Fruit fly (Drosophila melanogaster) whole organism, adult: ENCODE results near the gene Sr-CIV.

Source experiments
- CG11617 ChIP-seq: fragments of 200-800 bp; sonication (Bioruptor generic); optimal IDR thresholded peaks from 2 replicates; lab custom pipeline; 2017; ENCODE audit warnings: mild to moderate bottlenecking, missing biosample characterization, missing genetic modification reagents, missing genetic modification characterization
- CG12768 ChIP-seq: fragments of 200-800 bp; sonication (Bioruptor generic); optimal IDR thresholded peaks from 2 replicates; lab custom pipeline; 2017; ENCODE audit warnings: missing biosample characterization, missing genetic modification characterization, mild to moderate bottlenecking, moderate library complexity, missing genetic modification reagents
- CG14711 ChIP-seq: fragments of 200-800 bp; sonication (Bioruptor generic); optimal IDR thresholded peaks from 2 replicates; lab custom pipeline; 2018; ENCODE audit warnings: missing biosample characterization, mild to moderate bottlenecking, missing genetic modification characterization, moderate library complexity
- CG1620 ChIP-seq: fragments of 200-800 bp; sonication (Bioruptor generic); optimal IDR thresholded peaks from 2 replicates; lab custom pipeline; 2016; ENCODE audit warnings: missing biosample characterization, missing genetic modification characterization
- CG33017 ChIP-seq: fragments of 200-800 bp; sonication (Bioruptor generic); optimal IDR thresholded peaks from 2 replicates; lab custom pipeline; 2018; ENCODE audit warnings: missing biosample characterization, mild to moderate bottlenecking, missing genetic modification characterization, moderate library complexity
- CG5204 ChIP-seq: fragments of 200-800 bp; sonication (Bioruptor generic); optimal IDR thresholded peaks from 2 replicates; lab custom pipeline; 2016; ENCODE audit warnings: missing biosample characterization, missing genetic modification characterization
- CG7045 ChIP-seq: fragments of 200-800 bp; sonication (Bioruptor generic); optimal IDR thresholded peaks from 2 replicates; lab custom pipeline; 2017; ENCODE audit warnings: missing biosample characterization, mild to moderate bottlenecking, missing genetic modification characterization
- CG7101 ChIP-seq: fragments of 200-800 bp; sonication (Bioruptor generic); optimal IDR thresholded peaks from 2 replicates; lab custom pipeline; 2018; ENCODE audit warnings: missing biosample characterization, mild to moderate bottlenecking, missing genetic modification characterization, moderate library complexity
- Clk ChIP-seq: fragments of 200-800 bp; sonication (Bioruptor generic); optimal IDR thresholded peaks from 2 replicates; lab custom pipeline; 2017; ENCODE audit warnings: missing biosample characterization, missing genetic modification characterization
- Crg-1 ChIP-seq: fragments of 200-800 bp; sonication (Bioruptor generic); optimal IDR thresholded peaks from 2 replicates; lab custom pipeline; 2016; ENCODE audit warnings: missing biosample characterization, missing genetic modification characterization
- Hr96 ChIP-seq: fragments of 200-800 bp; sonication (Bioruptor generic); optimal IDR thresholded peaks from 2 replicates; lab custom pipeline; 2016; ENCODE audit warnings: missing biosample characterization, missing genetic modification characterization
- Mnt ChIP-seq: fragments of 200-800 bp; sonication (Bioruptor generic); optimal IDR thresholded peaks from 2 replicates; lab custom pipeline; 2016; ENCODE audit warnings: missing biosample characterization, mild to moderate bottlenecking, missing genetic modification characterization
- bab1 ChIP-seq: fragments of 200-800 bp; sonication (Bioruptor generic); optimal IDR thresholded peaks from 3 replicates; lab custom pipeline; 2019; ENCODE audit warnings: missing biosample characterization, mild to moderate bottlenecking, missing genetic modification characterization, moderate library complexity
- cic ChIP-seq: fragments of 200-800 bp; sonication (Bioruptor generic); optimal IDR thresholded peaks from 2 replicates; lab custom pipeline; 2017; ENCODE audit warnings: missing biosample characterization, mild to moderate bottlenecking, missing genetic modification characterization, moderate library complexity
- cnc ChIP-seq, 2 experiments: fragments of >200 bp; optimal IDR thresholded peaks; 2 replicates each; lab custom pipeline; 2017
- kay ChIP-seq: fragments of 200-800 bp; sonication (Bioruptor generic); peaks from one replicate; lab custom pipeline; 2016; ENCODE audit warnings: missing biosample characterization, missing genetic modification characterization, borderline replicate concordance
- ovo ChIP-seq: fragments of 200-800 bp; sonication (Bioruptor generic); optimal IDR thresholded peaks from 2 replicates; lab custom pipeline; 2016; ENCODE audit warnings: missing biosample characterization, missing genetic modification characterization
- pad ChIP-seq: fragments of 200-800 bp; sonication (Bioruptor generic); optimal IDR thresholded peaks from 3 replicates; lab custom pipeline; 2017; ENCODE audit warnings: missing biosample characterization, missing genetic modification characterization, mild to moderate bottlenecking, moderate library complexity, missing genetic modification reagents
- tj ChIP-seq: fragments of 200-800 bp; sonication (Bioruptor generic); optimal IDR thresholded peaks from 3 replicates; lab custom pipeline; 2017; ENCODE audit warnings: missing biosample characterization, mild to moderate bottlenecking, missing genetic modification characterization, moderate library complexity
- toe ChIP-seq: fragments of 200-800 bp; sonication (Bioruptor generic); optimal IDR thresholded peaks from 2 replicates; lab custom pipeline; 2016; ENCODE audit warnings: missing biosample characterization, missing genetic modification characterization

Gene Sr-CIV

dm6 chr2L:3507209-3508164 is 16.4 kb downstream of the Sr-CIV start, which contains the start of gene tim:
Gene tim, minus strand, starts transcription at chr2L:3508119.
- peak; percentile 68 for TF ChIP-seq CG12768 (GFP tag; lab: Kevin White, UChicago)
- TF ChIP-seq cnc (optimal IDR thresholded peaks at IDR 0.05; lab: Kevin White, UChicago): no peak
- peak; percentile 3 for TF ChIP-seq Crg-1
- TF ChIP-seq CG5204: peak; percentile 13
- TF ChIP-seq cic (GFP tag; lab: Kevin White, UChicago): peak; percentile 92
- TF ChIP-seq bab1: peak; percentile 62
- peak; percentile 90 for TF ChIP-seq CG7045 (GFP tag; lab: Kevin White, UChicago)
- peak; percentile 77 for TF ChIP-seq CG14711 (tag; lab: Kevin White, UChicago)
- peak; percentile 43 for TF ChIP-seq kay (GFP tag; lab: Kevin White, UChicago)
- peak; percentile 1 for TF ChIP-seq Hr96 (GFP tag; lab: Kevin White, UChicago)
- TF ChIP-seq CG11617 (GFP tag; lab: Kevin White, UChicago): peak; percentile 95
- TF ChIP-seq CG7101: peak; percentile 94
- TF ChIP-seq ovo: peak; percentile 59
- peak; percentile 94 for TF ChIP-seq CG33017 (tag; lab: Kevin White, UChicago)
- peak; percentile 36 for TF ChIP-seq toe (GFP tag; lab: Kevin White, UChicago)
- TF ChIP-seq Clk: peak; percentile 98
- TF ChIP-seq CG1620 (GFP tag; lab: Kevin White, UChicago): no peak
- peak; percentile 89 for TF ChIP-seq Mnt (GFP tag; lab: Kevin White, UChicago)
- peak; percentile 52 for TF ChIP-seq tj (GFP tag; lab: Kevin White, UChicago)
- peak; percentile 72 for TF ChIP-seq pad (GFP tag; lab: Kevin White, UChicago)

- TF ChIP-seq tj (GFP tag; lab: Kevin White, UChicago): peak; percentile 69
- peak; percentile 32 for TF ChIP-seq kay (GFP tag; lab: Kevin White, UChicago)
- TF ChIP-seq CG14711 (tag; lab: Kevin White, UChicago): peak; percentile 12
- TF ChIP-seq ovo: no peak
- TF ChIP-seq CG11617 (GFP tag; lab: Kevin White, UChicago): no peak
These were observed 17.1 kb downstream of the Sr-CIV start for dm6 chr2L:3506806-3507205.

- TF ChIP-seq kay (GFP tag; lab: Kevin White, UChicago) (peak; percentile 82), bab1 (no peak), CG5204 (no peak), Hr96 (GFP tag; lab: Kevin White, UChicago) (no peak), CG33017 (tag; lab: Kevin White, UChicago) (no peak)
These were observed 17.5 kb downstream of the Sr-CIV start for dm6 chr2L:3506322-3506721.

- TF ChIP-seq CG11617 (GFP tag; lab: Kevin White, UChicago) (no peak), Clk (peak; percentile 2)
These were observed 19.0 kb downstream of the Sr-CIV start for dm6 chr2L:3504851-3505250.

dm6 chr2L:3495465-3495864 is 28.4 kb downstream of the Sr-CIV start:
- no peak for TF ChIP-seq pad (GFP tag; lab: Kevin White, UChicago)
- TF ChIP-seq CG1620 (GFP tag; lab: Kevin White, UChicago): no peak
- TF ChIP-seq CG7101: no peak
- TF ChIP-seq CG7045 (GFP tag; lab: Kevin White, UChicago): no peak
- no peak for TF ChIP-seq CG14711 (tag; lab: Kevin White, UChicago)
- no peak for TF ChIP-seq Crg-1
- no peak for TF ChIP-seq Hr96 (GFP tag; lab: Kevin White, UChicago)
- TF ChIP-seq Clk: no peak
- TF ChIP-seq CG33017 (tag; lab: Kevin White, UChicago): no peak
- no peak for TF ChIP-seq CG12768 (GFP tag; lab: Kevin White, UChicago)
- no peak for TF ChIP-seq toe (GFP tag; lab: Kevin White, UChicago)
- TF ChIP-seq cic (GFP tag; lab: Kevin White, UChicago): no peak
- TF ChIP-seq ovo: no peak
- TF ChIP-seq kay (GFP tag; lab: Kevin White, UChicago): no peak
- no peak for TF ChIP-seq cnc (optimal IDR thresholded peaks at IDR 0.05; lab: Kevin White, UChicago)
- TF ChIP-seq bab1: no peak
- no peak for TF ChIP-seq CG11617 (GFP tag; lab: Kevin White, UChicago)
- no peak for TF ChIP-seq Mnt (GFP tag; lab: Kevin White, UChicago)
- TF ChIP-seq tj (GFP tag; lab: Kevin White, UChicago): no peak
- TF ChIP-seq CG5204: no peak

dm6 chr2L:3493475-3493874 is 30.4 kb downstream of the Sr-CIV start:
- no peak for TF ChIP-seq cnc (optimal IDR thresholded peaks at IDR 0.05; lab: Kevin White, UChicago)

- no peak for TF ChIP-seq CG7101
These were observed 32.9 kb downstream of the Sr-CIV start, which contains the start of gene CG15414 for dm6 chr2L:3490971-3491370. Gene CG15414, minus strand, starts transcription at chr2L:3491071.
